Fruit fly (Drosophila melanogaster): ENCODE results near the gene CG10646.

CG10646 gene

dm6 chr3L:12514762-12515215, 11.1 kb upstream of the CG10646 start, which contains the start of the genes sti and tral (continued):
- TF ChIP-seq CG17568 (GFP tag; optimal IDR thresholded peaks at IDR 0.05) (no peak), crc (GFP tag; optimal IDR thresholded peaks at IDR 0.05) (peak; percentile 77), ftz-f1 (GFP tag; optimal IDR thresholded peaks at IDR 0.05) (peak; percentile 75), chif (GFP tag; optimal IDR thresholded peaks at IDR 0.05) (peak; percentile 85 to 93), ranshi (GFP tag; IDR thresholded peaks at IDR 0.05) (peak; percentile 86), lov (optimal IDR thresholded peaks at IDR 0.05) (no peak), lov (GFP tag; IDR thresholded peaks at IDR 0.05) (peak; percentile 86; the same call in 2 of the 3 replicates), CG17612 (GFP tag; IDR thresholded peaks at IDR 0.05) (peak; percentile 57; the same call in 1 of the 2 replicates), Hmx (GFP tag; optimal IDR thresholded peaks at IDR 0.05) (peak; percentile 55), Tbp (GFP tag; optimal IDR thresholded peaks at IDR 0.05) (peak; percentile 67), kay (GFP tag; optimal IDR thresholded peaks at IDR 0.05) (peak; percentile 83), cwo (GFP tag; optimal IDR thresholded peaks at IDR 0.05) (peak; percentile 77), bowl (GFP tag; IDR thresholded peaks at IDR 0.05) (0 out of 2 replicates have a peak, but pooled peaks have one; percentile 50), Mrtf (GFP tag; IDR thresholded peaks at IDR 0.05) (peak; percentile 80), eve (GFP tag; optimal IDR thresholded peaks at IDR 0.05) (peak in 1 of 2 experiments; percentile 13), Pdp1 (GFP tag; optimal IDR thresholded peaks at IDR 0.05) (peak; percentile 84 to 95), H15 (GFP tag; IDR thresholded peaks at IDR 0.05) (peak; percentile 71), CG17359 (tag; optimal IDR thresholded peaks at IDR 0.05) (peak; percentile 86), CG12391 (tag; optimal IDR thresholded peaks at IDR 0.05) (peak; percentile 90), croc (GFP tag; conservative IDR thresholded peaks at IDR 0.05) (peak; percentile 70), CG6765 (GFP tag; optimal IDR thresholded peaks at IDR 0.05) (peak; percentile 70), CG9609 (GFP tag; optimal IDR thresholded peaks at IDR 0.05) (peak; percentile 94), ken (GFP tag; IDR thresholded peaks at IDR 0.05) (peak; percentile 87), CG18764 (GFP tag; optimal IDR thresholded peaks at IDR 0.05) (peak; percentile 77), mld (GFP tag; IDR thresholded peaks at IDR 0.05; ENCODE audit: partially characterized antibody) (no peak), CG2129 (GFP tag; IDR thresholded peaks at IDR 0.05; ENCODE audit: partially characterized antibody) (no peak), PHDP (tag; optimal IDR thresholded peaks at IDR 0.05) (peak; percentile 84), hbn (GFP tag; IDR thresholded peaks at IDR 0.05; ENCODE audit: partially characterized antibody) (no peak), Hmr (GFP tag; optimal IDR thresholded peaks at IDR 0.05) (peak; percentile 90), E2f1 (GFP tag; IDR thresholded peaks at IDR 0.05) (peak; percentile 74), Hr78 (GFP tag; optimal IDR thresholded peaks at IDR 0.05) (no peak), zf30C (GFP tag; optimal IDR thresholded peaks at IDR 0.05) (peak; percentile 18), YL-1 (GFP tag; optimal IDR thresholded peaks at IDR 0.05) (peak; percentile 95), Hr51 (GFP tag; optimal IDR thresholded peaks at IDR 0.05) (peak; percentile 79 to 96), CG8478 (optimal IDR thresholded peaks at IDR 0.05) (no peak), CG12104 (GFP tag; optimal IDR thresholded peaks at IDR 0.05) (peak; percentile 80), bcd (GFP tag; optimal IDR thresholded peaks at IDR 0.05) (peak; percentile 89), knrl (GFP tag; IDR thresholded peaks at IDR 0.05; ENCODE audit: partially characterized antibody) (peak; percentile 43; the same call in 1 of the 3 replicates), ERR (GFP tag; optimal IDR thresholded peaks at IDR 0.05) (peak; percentile 86), ci (GFP tag; IDR thresholded peaks at IDR 0.05) (peak; percentile 89), CG8944 (GFP tag; optimal IDR thresholded peaks at IDR 0.05) (peak; percentile 95), CG6813 (GFP tag; optimal IDR thresholded peaks at IDR 0.05) (peak; percentile 72), CG7357 (GFP tag; IDR thresholded peaks at IDR 0.05) (peak; percentile 65; the same call in 2 of the 3 replicates), dm (GFP tag; optimal IDR thresholded peaks at IDR 0.05) (peak; percentile 87), Atf6 (GFP tag; IDR thresholded peaks at IDR 0.05) (peak; percentile 85), CG10431 (GFP tag; optimal IDR thresholded peaks at IDR 0.05) (peak; percentile 67), CG3995 (GFP tag; optimal IDR thresholded peaks at IDR 0.05) (peak; percentile 66), CG3407 (GFP tag; optimal IDR thresholded peaks at IDR 0.05) (peak; percentile 82), psq (GFP tag; optimal IDR thresholded peaks at IDR 0.05) (peak; percentile 74), CG14441 (GFP tag; IDR thresholded peaks at IDR 0.05) (peak; percentile 86)
